Worm (Caenorhabditis elegans) whole organism, mixed stage, embryonic: Measurements from ENCODE around the gene B0222.5.

ENCODE experiments used
- bed-3 ChIP-seq: fragments of 200-800 bp; sonication (Bioruptor generic); optimal IDR thresholded peaks from 3 replicates; lab custom pipeline; 2018; ENCODE audit warnings: mild to moderate bottlenecking, missing genetic modification characterization, moderate library complexity, missing compliant biosample characterization
- ces-1 ChIP-seq: fragments of 150-350 bp; optimal IDR thresholded peaks from 2 replicates; lab custom pipeline; 2014; ENCODE audit warnings: missing biosample characterization, missing genetic modification reagents, missing genetic modification characterization
- cnd-1 ChIP-seq: fragments of 200-800 bp; sonication (Bioruptor generic); optimal IDR thresholded peaks from 2 replicates; lab custom pipeline; 2018; ENCODE audit warnings: mild to moderate bottlenecking, missing genetic modification characterization, missing compliant biosample characterization
- elt-3 ChIP-seq: fragments of 150-350 bp; optimal IDR thresholded peaks from 2 replicates; lab custom pipeline; 2014; ENCODE audit warnings: missing biosample characterization, missing genetic modification characterization
- lin-32 ChIP-seq: fragments of 200-800 bp; sonication (Bioruptor generic); optimal IDR thresholded peaks from 2 replicates; lab custom pipeline; 2018; ENCODE audit warnings: mild to moderate bottlenecking, missing genetic modification characterization, missing compliant biosample characterization
- nhr-12 ChIP-seq: fragments of 150-350 bp; optimal IDR thresholded peaks from 2 replicates; lab custom pipeline; 2014; ENCODE audit warnings: missing biosample characterization, missing genetic modification characterization
- snpc-4 ChIP-seq: fragments of 150-350 bp; optimal IDR thresholded peaks from 2 replicates; lab custom pipeline; 2014; ENCODE audit warnings: missing biosample characterization, missing genetic modification characterization
- ztf-11 ChIP-seq: fragments of 150-350 bp; optimal IDR thresholded peaks from 2 replicates; lab custom pipeline; 2014; ENCODE audit warnings: missing biosample characterization, missing genetic modification characterization

- TF ChIP-seq ces-1 (GFP tag; lab: Kevin White, UChicago): no peak
- TF ChIP-seq snpc-4 (tag; lab: Kevin White, UChicago): no peak
- no peak for TF ChIP-seq elt-3 (tag; lab: Kevin White, UChicago)
- no peak for TF ChIP-seq lin-32
- TF ChIP-seq bed-3 (GFP tag; lab: Kevin White, UChicago): no peak
- no peak for TF ChIP-seq nhr-12 (tag; lab: Kevin White, UChicago)
- TF ChIP-seq cnd-1 (tag; lab: Kevin White, UChicago): no peak
- no peak for TF ChIP-seq ztf-11 (tag; lab: Kevin White, UChicago)
Measured at ce11 chrV:9168089-9168488, 13.4 kb upstream of the B0222.5 start, which contains the start of gene B0222.11.
